Fruit fly (Drosophila melanogaster): ENCODE data around the gene CG12523.

Gene CG12523

DNA sequence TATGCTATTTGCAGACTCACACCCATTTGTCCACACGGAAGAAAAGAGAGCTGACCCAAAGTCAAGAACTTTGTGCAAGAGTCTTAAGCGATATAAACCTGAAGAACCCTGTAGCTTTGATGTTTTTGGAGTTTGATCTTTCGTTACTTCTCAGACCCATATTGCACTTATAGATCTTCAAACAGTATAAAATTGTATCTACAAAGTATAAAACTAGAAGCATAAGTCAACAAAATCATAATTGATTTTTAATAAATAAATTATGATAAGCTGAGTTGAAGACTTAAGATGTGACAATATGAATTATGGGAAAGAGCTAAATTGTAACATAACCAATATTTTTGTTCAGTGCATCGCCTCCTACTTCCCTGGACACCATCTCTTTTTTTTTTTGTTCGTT lies 26.4 kb downstream of the CG12523 start (continued):
- no peak for TF ChIP-seq CG3995 (GFP tag; optimal IDR thresholded peaks at IDR 0.05)
- no peak for TF ChIP-seq CG6683 (GFP tag; optimal IDR thresholded peaks at IDR 0.05)
- no peak for TF ChIP-seq grn (GFP tag; optimal IDR thresholded peaks at IDR 0.05)
- no peak for TF ChIP-seq Sry-δ (GFP tag; optimal IDR thresholded peaks at IDR 0.05)
- no peak for TF ChIP-seq CG17612 (GFP tag; IDR thresholded peaks at IDR 0.05)
- TF ChIP-seq CG34422 (GFP tag; IDR thresholded peaks at IDR 0.05): no peak
- TF ChIP-seq slp2 (GFP tag; optimal IDR thresholded peaks at IDR 0.05): no peak
- no peak for TF ChIP-seq fd64A (GFP tag; optimal IDR thresholded peaks at IDR 0.05)
- peak; percentile 21 for TF ChIP-seq CG5180 (GFP tag; optimal IDR thresholded peaks at IDR 0.05)
- TF ChIP-seq tx (GFP tag; optimal IDR thresholded peaks at IDR 0.05): no peak
- TF ChIP-seq CG4404 (GFP tag; IDR thresholded peaks at IDR 0.05): no peak
- TF ChIP-seq CG30431 (GFP tag; optimal IDR thresholded peaks at IDR 0.05): no peak
- TF ChIP-seq tio (GFP tag; optimal IDR thresholded peaks at IDR 0.05): peak; percentile 18
- no peak for TF ChIP-seq bigmax (GFP tag; optimal IDR thresholded peaks at IDR 0.05)
- TF ChIP-seq corto (GFP tag; optimal IDR thresholded peaks at IDR 0.05): no peak
- TF ChIP-seq Max (GFP tag; optimal IDR thresholded peaks at IDR 0.05): no peak
- TF ChIP-seq CG7928 (GFP tag; optimal IDR thresholded peaks at IDR 0.05): no peak
- no peak for TF ChIP-seq CG11560 (tag; IDR thresholded peaks at IDR 0.05)
- no peak for TF ChIP-seq CG12219 (GFP tag; optimal IDR thresholded peaks at IDR 0.05)
- no peak for TF ChIP-seq E2f2 (GFP tag; IDR thresholded peaks at IDR 0.05)
- TF ChIP-seq cwo (GFP tag; optimal IDR thresholded peaks at IDR 0.05): peak; percentile 30
- no peak for TF ChIP-seq CG15479 (GFP tag; optimal IDR thresholded peaks at IDR 0.05)
- no peak for TF ChIP-seq onecut (GFP tag; IDR thresholded peaks at IDR 0.05)
- TF ChIP-seq CG4730 (GFP tag; IDR thresholded peaks at IDR 0.05): no peak
- no peak for TF ChIP-seq CG10321 (GFP tag; IDR thresholded peaks at IDR 0.05)
- peak; percentile 45 for TF ChIP-seq Sox102F (GFP tag; optimal IDR thresholded peaks at IDR 0.05)
- TF ChIP-seq CG30403 (GFP tag; optimal IDR thresholded peaks at IDR 0.05): peak; percentile 25
- TF ChIP-seq CG14441 (GFP tag; IDR thresholded peaks at IDR 0.05): no peak
- TF ChIP-seq ham (GFP tag; IDR thresholded peaks at IDR 0.05): no peak
- peak; percentile 58 for TF ChIP-seq CG3281 (GFP tag; optimal IDR thresholded peaks at IDR 0.05)
- TF ChIP-seq CG14014 (GFP tag; IDR thresholded peaks at IDR 0.05): no peak
- no peak for TF ChIP-seq gcm (GFP tag; optimal IDR thresholded peaks at IDR 0.05)
- TF ChIP-seq tll (GFP tag; optimal IDR thresholded peaks at IDR 0.05): no peak
- no peak for TF ChIP-seq so (GFP tag; IDR thresholded peaks at IDR 0.05)
- TF ChIP-seq CG9797 (GFP tag; optimal IDR thresholded peaks at IDR 0.05): no peak
- TF ChIP-seq tgo (GFP tag; IDR thresholded peaks at IDR 0.05): 0 out of 3 replicates have a peak, but pooled peaks have one; percentile 13
- TF ChIP-seq CG10543 (GFP tag; optimal IDR thresholded peaks at IDR 0.05): peak; percentile 16
- no peak for TF ChIP-seq HmgZ (tag; optimal IDR thresholded peaks at IDR 0.05)
- TF ChIP-seq grau (tag; optimal IDR thresholded peaks at IDR 0.05): peak; percentile 59
- TF ChIP-seq CG17328 (GFP tag; IDR thresholded peaks at IDR 0.05): no peak
- no peak for TF ChIP-seq CG6654 (GFP tag; optimal IDR thresholded peaks at IDR 0.05)
- TF ChIP-seq vfl (GFP tag; optimal IDR thresholded peaks at IDR 0.05): no peak
- TF ChIP-seq CG11085 (GFP tag; IDR thresholded peaks at IDR 0.05): no peak
- no peak for TF ChIP-seq CG11723 (GFP tag; optimal IDR thresholded peaks at IDR 0.05)
- TF ChIP-seq CG8478 (optimal IDR thresholded peaks at IDR 0.05): no peak
- TF ChIP-seq tup (GFP tag; optimal IDR thresholded peaks at IDR 0.05): no peak
- TF ChIP-seq CG30020 (tag; optimal IDR thresholded peaks at IDR 0.05): no peak
- no peak for TF ChIP-seq CG3065 (GFP tag; optimal IDR thresholded peaks at IDR 0.05)
- no peak for TF ChIP-seq NK7.1 (GFP tag; optimal IDR thresholded peaks at IDR 0.05)
- no peak for TF ChIP-seq CrebB (tag; optimal IDR thresholded peaks at IDR 0.05)
- TF ChIP-seq CG6175 (GFP tag; IDR thresholded peaks at IDR 0.05): no peak
- TF ChIP-seq dmrt99B (tag; optimal IDR thresholded peaks at IDR 0.05): peak; percentile 56
